Fruit fly (Drosophila melanogaster) whole organism, prepupa: ENCODE data around the gene CG8665.

Experiments used
- Blimp-1 ChIP-seq: fragments of 200-800 bp; sonication (Bioruptor generic); optimal IDR thresholded peaks from 3 replicates; lab custom pipeline; 2017; ENCODE audit warnings: missing biosample characterization, missing genetic modification characterization, mild to moderate bottlenecking, moderate library complexity, missing genetic modification reagents
- CG11294 ChIP-seq: fragments of 200-800 bp; sonication (Bioruptor generic); IDR thresholded peaks from 2 replicates; pipeline ENCODE4 v1.3.6; 2022; ENCODE audit warnings: missing biosample characterization, missing genetic modification characterization
- CG11762 ChIP-seq: fragments of 200-800 bp; sonication (Bioruptor generic); optimal IDR thresholded peaks from 3 replicates; lab custom pipeline; 2016; ENCODE audit warnings: missing biosample characterization, missing genetic modification characterization; ENCODE audit not compliant: insufficient read depth
- CG11902 ChIP-seq: fragments of 200-800 bp; sonication (Bioruptor generic); optimal IDR thresholded peaks from 3 replicates; lab custom pipeline; 2016; ENCODE audit warnings: missing biosample characterization, missing genetic modification characterization
- CG1621 ChIP-seq: fragments of 200-800 bp; sonication (Bioruptor generic); optimal IDR thresholded peaks from 3 replicates; lab custom pipeline; 2018; ENCODE audit warnings: missing biosample characterization, mild to moderate bottlenecking, missing genetic modification characterization
- CG16779 ChIP-seq: fragments of 200-800 bp; sonication (Bioruptor generic); optimal IDR thresholded peaks from 3 replicates; lab custom pipeline; 2017; ENCODE audit warnings: missing biosample characterization, mild to moderate bottlenecking, missing genetic modification characterization
- CG6276 ChIP-seq: fragments of 200-800 bp; sonication (Bioruptor generic); optimal IDR thresholded peaks from 2 replicates; lab custom pipeline; 2017; ENCODE audit warnings: missing biosample characterization, mild to moderate bottlenecking, missing genetic modification characterization
- Eip75B ChIP-seq: fragments of 200-800 bp; sonication (Bioruptor generic); optimal IDR thresholded peaks from 3 replicates; lab custom pipeline; 2016; ENCODE audit warnings: missing biosample characterization, missing genetic modification characterization
- Eip78C ChIP-seq: fragments of 200-800 bp; sonication (Bioruptor generic); peaks from one replicate; lab custom pipeline; 2016; ENCODE audit warnings: missing biosample characterization, missing genetic modification characterization
- Ets21C ChIP-seq: fragments of 200-800 bp; sonication (Bioruptor generic); optimal IDR thresholded peaks from 3 replicates; lab custom pipeline; 2016; ENCODE audit warnings: missing biosample characterization, missing genetic modification characterization
- Ets96B ChIP-seq: fragments of 200-800 bp; optimal IDR thresholded peaks from 2 replicates; lab custom pipeline; 2019; ENCODE audit warnings: missing biosample characterization, mild to moderate bottlenecking, missing genetic modification characterization, moderate library complexity
- Hr38 ChIP-seq: sonication (Bioruptor generic); optimal IDR thresholded peaks from 2 replicates; lab custom pipeline; 2016; ENCODE audit warnings: missing biosample characterization, missing genetic modification characterization
- Hr39 ChIP-seq: fragments of 200-800 bp; sonication (Bioruptor generic); optimal IDR thresholded peaks from 2 replicates; lab custom pipeline; 2016; ENCODE audit warnings: missing biosample characterization, missing genetic modification characterization
- Met ChIP-seq: fragments of 200-800 bp; sonication (Bioruptor generic); optimal IDR thresholded peaks from 3 replicates; lab custom pipeline; 2016; ENCODE audit warnings: missing biosample characterization, missing genetic modification characterization
- Sox102F ChIP-seq: fragments of 200-800 bp; sonication (Bioruptor generic); optimal IDR thresholded peaks from 2 replicates; lab custom pipeline; 2016; ENCODE audit warnings: missing biosample characterization, mild to moderate bottlenecking, missing genetic modification characterization
- Sox14 ChIP-seq: fragments of 200-800 bp; sonication (Bioruptor generic); optimal IDR thresholded peaks from 3 replicates; lab custom pipeline; 2016; ENCODE audit warnings: missing biosample characterization, missing genetic modification characterization
- Sox15 ChIP-seq: fragments of 200-800 bp; sonication (Bioruptor generic); optimal IDR thresholded peaks from 3 replicates; lab custom pipeline; 2016; ENCODE audit warnings: missing biosample characterization, missing genetic modification characterization
- achi ChIP-seq: fragments of 200-800 bp; sonication (Bioruptor generic); optimal IDR thresholded peaks from 3 replicates; lab custom pipeline; 2016; ENCODE audit warnings: missing biosample characterization, missing genetic modification characterization
- cyc ChIP-seq: fragments of 200-800 bp; sonication (Bioruptor generic); optimal IDR thresholded peaks from 3 replicates; lab custom pipeline; 2016; ENCODE audit warnings: missing biosample characterization, missing genetic modification characterization
- dac ChIP-seq: fragments of 200-800 bp; sonication (Bioruptor generic); optimal IDR thresholded peaks from 2 replicates; lab custom pipeline; 2017; ENCODE audit warnings: missing biosample characterization, mild to moderate bottlenecking, missing genetic modification characterization
- fd85E ChIP-seq: fragments of 200-800 bp; sonication (Bioruptor generic); optimal IDR thresholded peaks from 3 replicates; lab custom pipeline; 2016; ENCODE audit warnings: missing biosample characterization, missing genetic modification characterization
- net ChIP-seq: fragments of 200-800 bp; sonication (Bioruptor generic); optimal IDR thresholded peaks from 3 replicates; lab custom pipeline; 2016; ENCODE audit warnings: missing biosample characterization, missing genetic modification characterization
- pdm3 ChIP-seq: fragments of 200-800 bp; sonication (Bioruptor generic); optimal IDR thresholded peaks from 3 replicates; lab custom pipeline; 2016; ENCODE audit warnings: missing biosample characterization, missing genetic modification characterization
- spab ChIP-seq: fragments of 200-800 bp; sonication (Bioruptor generic); optimal IDR thresholded peaks from 2 replicates; lab custom pipeline; 2017; ENCODE audit warnings: missing biosample characterization, mild to moderate bottlenecking, missing genetic modification characterization, missing genetic modification reagents
- ss ChIP-seq, 2 experiments: fragments of 200-800 bp; sonication (Bioruptor generic); optimal IDR thresholded peaks; 2 replicates in 1 of 2; 3 replicates in 1 of 2; lab custom pipeline; 2017 to 2018; ENCODE audit warnings: mild to moderate bottlenecking in 2 of 2, missing biosample characterization in 2 of 2, missing genetic modification characterization in 2 of 2, moderate library complexity in 1 of 2

The CG8665 gene

dm6 chr2L:21396714-21397654, 26.0 kb downstream of the CG8665 start:
- no peak for TF ChIP-seq ss (GFP tag; optimal IDR thresholded peaks at IDR 0.05; lab: Kevin White, UChicago)
- no peak for TF ChIP-seq Hr38 (GFP tag; lab: Kevin White, UChicago)
- TF ChIP-seq pdm3 (GFP tag; lab: Kevin White, UChicago) = no peak
- TF ChIP-seq Ets96B (tag; lab: Kevin White, UChicago) = no peak
- no peak for TF ChIP-seq CG6276 (GFP tag; lab: Kevin White, UChicago)
- TF ChIP-seq CG11294 (GFP tag; lab: Robert Waterston, UW) = no peak
- TF ChIP-seq Blimp-1 (GFP tag; lab: Kevin White, UChicago) = peak; percentile 52
- TF ChIP-seq spab = no peak
- TF ChIP-seq Sox102F (GFP tag; lab: Kevin White, UChicago) = no peak
- TF ChIP-seq CG11762 (GFP tag; lab: Kevin White, UChicago) = no peak
- no peak for TF ChIP-seq Hr39 (GFP tag; lab: Kevin White, UChicago)
- no peak for TF ChIP-seq Ets21C (GFP tag; lab: Kevin White, UChicago)
- TF ChIP-seq Eip78C = peak; percentile 67
- no peak for TF ChIP-seq CG11902 (GFP tag; lab: Kevin White, UChicago)
- no peak for TF ChIP-seq fd85E
- no peak for TF ChIP-seq CG1621 (tag; lab: Kevin White, UChicago)
- TF ChIP-seq CG16779 = no peak
- peak; percentile 25 for TF ChIP-seq cyc (GFP tag; lab: Kevin White, UChicago)
- TF ChIP-seq achi (GFP tag; lab: Kevin White, UChicago) = no peak
- no peak for TF ChIP-seq net (GFP tag; lab: Kevin White, UChicago)
- no peak for TF ChIP-seq Sox15 (GFP tag; lab: Kevin White, UChicago)
- no peak for TF ChIP-seq dac
- TF ChIP-seq Met (GFP tag; lab: Kevin White, UChicago) = no peak
- TF ChIP-seq Eip75B = no peak
- TF ChIP-seq Sox14 = no peak
- TF ChIP-seq, all 60 proteins: peak for 3
